Worm (Caenorhabditis elegans): Measurements from ENCODE around the gene F10E9.11.

DNA sequence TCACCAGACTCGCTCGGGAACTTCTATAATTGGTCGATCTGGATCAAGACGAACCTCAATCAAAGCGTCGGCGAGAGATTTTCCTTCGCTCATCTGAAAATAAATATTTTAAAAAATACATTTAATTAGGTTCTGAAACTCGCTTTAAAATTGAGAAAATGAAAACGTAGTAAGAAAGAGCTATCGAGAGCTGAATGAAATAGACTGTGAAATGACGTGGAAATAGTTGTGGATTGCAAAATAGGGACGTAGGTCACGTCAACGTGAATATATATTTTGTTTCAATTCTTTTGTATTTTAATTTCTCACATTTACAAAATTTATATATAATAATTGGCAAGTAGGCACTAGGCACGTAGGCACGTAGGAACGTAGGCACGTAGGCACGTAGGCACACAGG, 15.4 kb upstream of the F10E9.11 start, which contains the start of gene ZC262.4:
- TF ChIP-seq tab-1 (GFP tag; IDR thresholded peaks at IDR 0.05), result no peak
- TF ChIP-seq med-1 (GFP tag; optimal IDR thresholded peaks at IDR 0.05; ENCODE audit: insufficient read depth), result no peak
- TF ChIP-seq ref-1 (GFP tag; conservative IDR thresholded peaks at IDR 0.05), result no peak
- TF ChIP-seq ztf-29 (GFP tag; IDR thresholded peaks at IDR 0.05), result no peak

Data from whole organism, midembryonic.